Fruit fly (Drosophila melanogaster) whole organism, pupa: Measurements from ENCODE around the gene Clamp.

ENCODE experiments used
- CG10348 ChIP-seq: fragments of 200-800 bp; sonication (Bioruptor generic); IDR thresholded peaks from 2 replicates; pipeline ENCODE4 v1.3.6; 2022; ENCODE audit warnings: missing biosample characterization, missing genetic modification characterization
- CG12605 ChIP-seq: fragments of 200-800 bp; sonication (Bioruptor generic); IDR thresholded peaks from 2 replicates; pipeline ENCODE4 v1.3.6; 2022; ENCODE audit warnings: missing biosample characterization, missing genetic modification characterization
- CG13204 ChIP-seq: fragments of 200-800 bp; sonication (Bioruptor generic); optimal IDR thresholded peaks from 2 replicates; lab custom pipeline; 2018; ENCODE audit warnings: missing biosample characterization, mild to moderate bottlenecking, missing genetic modification characterization, moderate library complexity
- CG17806 ChIP-seq: fragments of 200-800 bp; sonication (Bioruptor generic); optimal IDR thresholded peaks from 2 replicates; lab custom pipeline; 2018; ENCODE audit warnings: missing biosample characterization, mild to moderate bottlenecking, missing genetic modification characterization, moderate library complexity
- CG34367 ChIP-seq: fragments of 200-800 bp; sonication (Bioruptor generic); optimal IDR thresholded peaks from 2 replicates; lab custom pipeline; 2018; ENCODE audit warnings: missing biosample characterization, mild to moderate bottlenecking, missing genetic modification characterization
- CG4496 ChIP-seq: fragments of 200-800 bp; sonication (Bioruptor generic); IDR thresholded peaks from 3 replicates; pipeline ENCODE4 v1.3.6; 2022; ENCODE audit warnings: missing biosample characterization, missing genetic modification characterization
- CG8301 ChIP-seq: fragments of 200-800 bp; sonication (Bioruptor generic); optimal IDR thresholded peaks from 2 replicates; lab custom pipeline; 2018; ENCODE audit warnings: missing biosample characterization, mild to moderate bottlenecking, missing genetic modification characterization
- CG9948 ChIP-seq: fragments of 200-800 bp; sonication (Bioruptor generic); optimal IDR thresholded peaks from 2 replicates; lab custom pipeline; 2018; ENCODE audit warnings: missing biosample characterization, mild to moderate bottlenecking, missing genetic modification characterization, moderate library complexity
- Ets98B ChIP-seq: fragments of 200-800 bp; sonication (Bioruptor generic); IDR thresholded peaks from 2 replicates; pipeline ENCODE4 v1.3.6; 2022; ENCODE audit warnings: missing biosample characterization, missing genetic modification characterization
- Pif1A ChIP-seq: fragments of 200-800 bp; sonication (Bioruptor generic); optimal IDR thresholded peaks from 3 replicates; lab custom pipeline; 2016; ENCODE audit warnings: missing biosample characterization, missing genetic modification characterization
- Pif1B ChIP-seq: fragments of 200-800 bp; sonication (Bioruptor generic); optimal IDR thresholded peaks from 3 replicates; lab custom pipeline; 2016; ENCODE audit warnings: missing biosample characterization, missing genetic modification characterization
- Snoo ChIP-seq: fragments of 200-800 bp; sonication (Bioruptor generic); optimal IDR thresholded peaks from 3 replicates; lab custom pipeline; 2017; ENCODE audit warnings: missing biosample characterization, mild to moderate bottlenecking, missing genetic modification characterization, inconsistent platforms
- fd96Ca ChIP-seq: fragments of 200-800 bp; sonication (Bioruptor generic); IDR thresholded peaks from 3 replicates; pipeline ENCODE4 v1.3.6; 2022; ENCODE audit warnings: missing biosample characterization, missing genetic modification characterization

- no peak for TF ChIP-seq CG9948
- no peak for TF ChIP-seq CG34367 (tag; lab: Kevin White, UChicago)
- no peak for TF ChIP-seq Snoo (tag; lab: Kevin White, UChicago)
- no peak for TF ChIP-seq Pif1A (GFP tag; lab: Kevin White, UChicago)
- TF ChIP-seq CG10348 (GFP tag; lab: Robert Waterston, UW): no peak
- TF ChIP-seq Pif1B (GFP tag; lab: Kevin White, UChicago): no peak
- no peak for TF ChIP-seq CG13204 (GFP tag; lab: Kevin White, UChicago)
- TF ChIP-seq CG12605 (GFP tag; lab: Robert Waterston, UW): no peak
- no peak for TF ChIP-seq Ets98B (GFP tag; lab: Robert Waterston, UW)
- no peak for TF ChIP-seq CG8301 (tag; lab: Kevin White, UChicago)
- no peak for TF ChIP-seq CG4496 (GFP tag; lab: Robert Waterston, UW)
- no peak for TF ChIP-seq CG17806
- no peak for TF ChIP-seq fd96Ca (GFP tag; lab: Robert Waterston, UW)
Observed at dm6 chr2L:22214276-22214675, 45.3 kb upstream of the Clamp start, which contains the start of gene Ir40a.
